Worm (Caenorhabditis elegans): ENCODE measurements around the gene C42C1.8.

ce11 chrIV:12275892-12276291 is 15.0 kb upstream of the C42C1.8 start, which contains the start of gene vps-8:
- TF ChIP-seq sptf-1 (tag; optimal IDR thresholded peaks at IDR 0.05) (no peak), unc-62 (GFP tag; optimal IDR thresholded peaks at IDR 0.05) (no peak), mep-1 (tag; optimal IDR thresholded peaks at IDR 0.05) (no peak)
